Fruit fly (Drosophila melanogaster): ENCODE data around the gene CG34452.

- TF ChIP-seq CG10631 (GFP tag; optimal IDR thresholded peaks at IDR 0.05) (no peak), svp (GFP tag) (peak; percentile 52), CG1621 (tag; optimal IDR thresholded peaks at IDR 0.05) (no peak), CG6276 (GFP tag; optimal IDR thresholded peaks at IDR 0.05) (no peak), CG11902 (GFP tag; optimal IDR thresholded peaks at IDR 0.05) (no peak), Ets96B (tag; optimal IDR thresholded peaks at IDR 0.05) (no peak)
Measured at dm6 chr3L:15637618-15638017, 50.1 kb downstream of the CG34452 start.
